Worm (Caenorhabditis elegans) whole organism, L4 larva: Measurements from ENCODE around the gene ZK418.2.

ENCODE experiments used
- D1046.2 ChIP-seq: fragments of 200-800 bp; sonication (Bioruptor generic); IDR thresholded peaks from 2 replicates; pipeline ENCODE4 v1.3.6; 2022; ENCODE audit warnings: missing genetic modification characterization, missing compliant biosample characterization
- F26F4.8 ChIP-seq: fragments of 200-800 bp; sonication (Bioruptor generic); conservative IDR thresholded peaks from 2 replicates; pipeline ENCODE4 v1.3.6; 2022; ENCODE audit warnings: missing genetic modification characterization, missing compliant biosample characterization
- F49E8.2 ChIP-seq: sonication (generic microtip); optimal IDR thresholded peaks from 2 replicates; lab custom pipeline; 2016; ENCODE audit warnings: missing compliant biosample characterization, mild to moderate bottlenecking, missing genetic modification characterization, borderline replicate concordance
- T26A8.4 ChIP-seq: fragments of 200-800 bp; sonication (Bioruptor generic); IDR thresholded peaks from 2 replicates; pipeline ENCODE4 v1.3.6; 2022; ENCODE audit warnings: missing genetic modification characterization, missing compliant biosample characterization
- Y48G9A.11 ChIP-seq: fragments of 200-800 bp; sonication (Bioruptor generic); IDR thresholded peaks from 2 replicates; pipeline ENCODE4 v1.3.6; 2022; ENCODE audit warnings: missing genetic modification reagents, missing genetic modification characterization, missing compliant biosample characterization
- Y5F2A.4 ChIP-seq: fragments of 200-800 bp; sonication (Bioruptor generic); optimal IDR thresholded peaks from 2 replicates; lab custom pipeline; 2018; ENCODE audit warnings: mild to moderate bottlenecking, missing genetic modification characterization, missing compliant biosample characterization
- ZK337.2 ChIP-seq: fragments of 200-800 bp; sonication (Bioruptor generic); IDR thresholded peaks from 2 replicates; pipeline ENCODE4 v1.3.6; 2022; ENCODE audit warnings: missing genetic modification reagents, missing genetic modification characterization, missing compliant biosample characterization
- ZK546.5 ChIP-seq, 2 experiments: sonication (generic microtip); optimal IDR thresholded peaks; 2 replicates each; lab custom pipeline; 2017; ENCODE audit warnings: missing biosample characterization in 2 of 2, missing genetic modification characterization in 2 of 2
- aha-1 ChIP-seq: fragments of 150-350 bp; peaks from one replicate; lab custom pipeline; 2014; ENCODE audit warnings: missing biosample characterization, missing genetic modification characterization
- ama-1 ChIP-seq: fragments of 150-350 bp; optimal IDR thresholded peaks from 2 replicates; lab custom pipeline; 2014; ENCODE audit warnings: inconsistent platforms, mixed read lengths
- ceh-20 ChIP-seq: fragments of 200-800 bp; sonication (Bioruptor generic); IDR thresholded peaks from 2 replicates; pipeline ENCODE4 v1.3.6; 2022; ENCODE audit warnings: missing genetic modification reagents, missing genetic modification characterization, missing compliant biosample characterization
- ceh-44 ChIP-seq: fragments of 200-800 bp; sonication (Bioruptor generic); IDR thresholded peaks from 2 replicates; pipeline ENCODE4 v1.3.6; 2022; ENCODE audit warnings: missing genetic modification reagents, missing genetic modification characterization, missing compliant biosample characterization
- daf-16 ChIP-seq, 3 experiments: sonication (generic microtip); optimal IDR thresholded peaks; 2 replicates each; lab custom pipeline; 2016 to 2017; ENCODE audit warnings: missing genetic modification characterization in 3 of 3, missing genetic modification reagents in 3 of 3, mild to moderate bottlenecking in 2 of 3, missing compliant biosample characterization in 2 of 3, missing biosample characterization in 1 of 3, moderate library complexity in 1 of 3
- daf-8 ChIP-seq: fragments of 200-800 bp; sonication (Bioruptor generic); IDR thresholded peaks from 2 replicates; pipeline ENCODE4 v1.3.6; 2022; ENCODE audit warnings: missing genetic modification characterization, missing compliant biosample characterization
- dmd-8 ChIP-seq: fragments of 200-800 bp; sonication (Bioruptor generic); IDR thresholded peaks from 2 replicates; pipeline ENCODE4 v1.3.6; 2022; ENCODE audit warnings: missing genetic modification characterization, missing compliant biosample characterization
- dpl-1 ChIP-seq: fragments of 150-350 bp; optimal IDR thresholded peaks from 2 replicates; lab custom pipeline; 2014; ENCODE audit warnings: missing biosample characterization, missing genetic modification reagents, missing genetic modification characterization
- dve-1 ChIP-seq: sonication (generic microtip); optimal IDR thresholded peaks from 2 replicates; lab custom pipeline; 2017; ENCODE audit warnings: antibody characterized with exemption, mild to moderate bottlenecking, missing genetic modification characterization, missing compliant biosample characterization; ENCODE audit not compliant: insufficient read depth
- hlh-11 ChIP-seq: fragments of 200-800 bp; sonication (Bioruptor generic); optimal IDR thresholded peaks from 2 replicates; lab custom pipeline; 2018; ENCODE audit warnings: mild to moderate bottlenecking, missing genetic modification characterization, missing compliant biosample characterization
- jun-1 ChIP-seq: fragments of 150-350 bp; optimal IDR thresholded peaks from 2 replicates; lab custom pipeline; 2014; ENCODE audit warnings: missing biosample characterization, missing genetic modification reagents, missing genetic modification characterization
- lim-7 ChIP-seq: fragments of 200-800 bp; sonication (Bioruptor generic); IDR thresholded peaks from 2 replicates; pipeline ENCODE4 v1.3.6; 2022; ENCODE audit warnings: missing genetic modification characterization, missing compliant biosample characterization
- lin-13 ChIP-seq: fragments of 150-350 bp; optimal IDR thresholded peaks from 2 replicates; lab custom pipeline; 2014; ENCODE audit warnings: missing biosample characterization, missing genetic modification reagents, missing genetic modification characterization
- lir-3 ChIP-seq: sonication (generic microtip); optimal IDR thresholded peaks from 2 replicates; lab custom pipeline; 2016; ENCODE audit warnings: mild to moderate bottlenecking, missing genetic modification characterization, missing compliant biosample characterization
- lsy-2 ChIP-seq, 2 experiments: fragments of 150-350 bp in 1 of 2; sonication (generic microtip) in 1 of 2; optimal IDR thresholded peaks; 2 replicates each; lab custom pipeline; 2014 to 2017; ENCODE audit warnings: missing biosample characterization in 2 of 2, missing genetic modification characterization in 2 of 2
- madf-5 ChIP-seq, 2 experiments: fragments of 200-800 bp; sonication (Bioruptor generic); IDR thresholded peaks; 2 replicates each; pipeline ENCODE4 v1.3.6; 2022; ENCODE audit warnings: missing compliant biosample characterization in 2 of 2, missing genetic modification characterization in 2 of 2
- mdl-1 ChIP-seq, 2 experiments: fragments of 150-350 bp in 1 of 2; sonication (generic microtip) in 1 of 2; optimal IDR thresholded peaks; 2 replicates each; lab custom pipeline; 2014 to 2017; ENCODE audit warnings: missing biosample characterization in 2 of 2, missing genetic modification characterization in 2 of 2
- mdt-29 ChIP-seq: fragments of 200-800 bp; sonication (Bioruptor generic); IDR thresholded peaks from 2 replicates; pipeline ENCODE4 v1.3.6; 2022; ENCODE audit warnings: missing genetic modification reagents, missing genetic modification characterization, missing compliant biosample characterization
- mep-1 ChIP-seq: fragments of 150-350 bp; sonication (generic microtip); optimal IDR thresholded peaks from 3 replicates; lab custom pipeline; 2014; ENCODE audit warnings: missing biosample characterization, missing genetic modification characterization
- mes-2 ChIP-seq: sonication (generic microtip); optimal IDR thresholded peaks from 2 replicates; lab custom pipeline; 2016; ENCODE audit warnings: missing genotype, mild to moderate bottlenecking, missing genetic modification characterization, missing compliant biosample characterization; ENCODE audit not compliant: poor library complexity, severe bottlenecking
- mxl-2 ChIP-seq: fragments of 200-800 bp; sonication (Bioruptor generic); conservative IDR thresholded peaks from 2 replicates; pipeline ENCODE4 v1.3.6; 2022; ENCODE audit warnings: missing genetic modification reagents, missing genetic modification characterization, missing compliant biosample characterization
- nhr-10 ChIP-seq: fragments of 150-350 bp; optimal IDR thresholded peaks from 2 replicates; lab custom pipeline; 2014; ENCODE audit warnings: missing biosample characterization, missing genetic modification characterization
- nhr-102 ChIP-seq: sonication (generic microtip); optimal IDR thresholded peaks from 2 replicates; lab custom pipeline; 2016; ENCODE audit warnings: mild to moderate bottlenecking, missing genetic modification characterization, moderate library complexity, missing compliant biosample characterization
- nhr-11 ChIP-seq: fragments of 150-350 bp; optimal IDR thresholded peaks from 2 replicates; lab custom pipeline; 2014; ENCODE audit warnings: missing biosample characterization, missing genetic modification characterization
- nhr-25 ChIP-seq: sonication (generic microtip); optimal IDR thresholded peaks from 2 replicates; lab custom pipeline; 2017; ENCODE audit warnings: missing genetic modification characterization, mild to moderate bottlenecking, missing compliant biosample characterization, antibody characterized with exemption, moderate library complexity, borderline replicate concordance; ENCODE audit not compliant: insufficient read depth
- nhr-28 ChIP-seq: fragments of 150-350 bp; optimal IDR thresholded peaks from 2 replicates; lab custom pipeline; 2014; ENCODE audit warnings: missing biosample characterization, missing genetic modification characterization
- nhr-48 ChIP-seq: sonication (generic microtip); optimal IDR thresholded peaks from 2 replicates; lab custom pipeline; 2016; ENCODE audit warnings: mild to moderate bottlenecking, missing genetic modification characterization, missing compliant biosample characterization
- nhr-77 ChIP-seq: fragments of 150-350 bp; optimal IDR thresholded peaks from 2 replicates; lab custom pipeline; 2014; ENCODE audit warnings: missing biosample characterization, missing genetic modification characterization
- pqm-1 ChIP-seq: sonication (generic microtip); optimal IDR thresholded peaks from 2 replicates; lab custom pipeline; 2017; ENCODE audit warnings: missing biosample characterization, missing genetic modification characterization
- sdz-12 ChIP-seq: fragments of 200-800 bp; sonication (Bioruptor generic); optimal IDR thresholded peaks from 2 replicates; lab custom pipeline; 2018; ENCODE audit warnings: mild to moderate bottlenecking, missing genetic modification characterization, missing compliant biosample characterization
- snpc-1.2 ChIP-seq: fragments of 200-800 bp; sonication (Bioruptor generic); IDR thresholded peaks from 2 replicates; pipeline ENCODE4 v1.3.6; 2022; ENCODE audit warnings: missing genetic modification reagents, missing genetic modification characterization, missing compliant biosample characterization
- spr-1 ChIP-seq: sonication (generic microtip); optimal IDR thresholded peaks from 2 replicates; lab custom pipeline; 2016; ENCODE audit warnings: mild to moderate bottlenecking, missing genetic modification characterization, missing compliant biosample characterization
- spr-3 ChIP-seq: fragments of 200-800 bp; sonication (Bioruptor generic); optimal IDR thresholded peaks from 2 replicates; lab custom pipeline; 2018; ENCODE audit warnings: mild to moderate bottlenecking, missing genetic modification characterization, missing compliant biosample characterization
- tag-97 ChIP-seq: fragments of 200-800 bp; sonication (Bioruptor generic); IDR thresholded peaks from 2 replicates; pipeline ENCODE4 v1.3.6; 2022; ENCODE audit warnings: missing genetic modification characterization, missing compliant biosample characterization
- unc-130 ChIP-seq: sonication (generic microtip); optimal IDR thresholded peaks from 2 replicates; lab custom pipeline; 2016; ENCODE audit warnings: missing genetic modification reagents, missing genetic modification characterization, missing compliant biosample characterization
- unc-62 ChIP-seq, 3 experiments: fragments of 150-350 bp in 1 of 3; sonication (generic microtip); optimal IDR thresholded peaks in 2 of 3; peaks in 1 of 3; 1 replicate in 1 of 3; 2 replicates in 2 of 3; lab custom pipeline; 2014 to 2017; ENCODE audit warnings: missing biosample characterization in 3 of 3, missing genetic modification characterization in 3 of 3, missing genetic modification reagents in 3 of 3, missing genotype in 1 of 3
- zfp-3 ChIP-seq: fragments of 200-800 bp; sonication (Bioruptor generic); conservative IDR thresholded peaks from 2 replicates; pipeline ENCODE4 v1.3.6; 2022; ENCODE audit warnings: missing genetic modification reagents, missing genetic modification characterization, missing compliant biosample characterization
- zip-11 ChIP-seq: fragments of 200-800 bp; sonication (Bioruptor generic); IDR thresholded peaks from 2 replicates; pipeline ENCODE4 v1.3.6; 2022; ENCODE audit warnings: missing genetic modification characterization, missing compliant biosample characterization
- zip-2 ChIP-seq: fragments of 150-350 bp; optimal IDR thresholded peaks from 2 replicates; lab custom pipeline; 2014; ENCODE audit warnings: missing biosample characterization, missing genetic modification characterization
- ztf-11 ChIP-seq: fragments of 150-350 bp; optimal IDR thresholded peaks from 2 replicates; lab custom pipeline; 2014; ENCODE audit warnings: missing biosample characterization, missing genetic modification characterization
- ztf-7 ChIP-seq: fragments of 150-350 bp; optimal IDR thresholded peaks from 2 replicates; lab custom pipeline; 2014; ENCODE audit warnings: missing biosample characterization, missing genetic modification characterization

Gene ZK418.2

ce11 chrIII:7120477-7120876, 29.3 kb downstream of the ZK418.2 start (continued):
- TF ChIP-seq lir-3 (tag; lab: Kevin White, UChicago) (no peak), ztf-11 (tag; lab: Kevin White, UChicago) (no peak), Y5F2A.4 (GFP tag; lab: Kevin White, UChicago) (no peak), tag-97 (no peak), nhr-11 (tag; lab: Kevin White, UChicago) (no peak), F26F4.8 (GFP tag; lab: Robert Waterston, UW) (no peak)

- TF ChIP-seq ZK546.5 (tag; optimal IDR thresholded peaks at IDR 0.05; lab: Kevin White, UChicago): no peak
- TF ChIP-seq mdt-29 (GFP tag; lab: Robert Waterston, UW): no peak
- TF ChIP-seq daf-16 (GFP tag; optimal IDR thresholded peaks at IDR 0.05; lab: Kevin White, UChicago): no peak
- TF ChIP-seq daf-16 (tag; optimal IDR thresholded peaks at IDR 0.05; lab: Kevin White, UChicago): peak; percentile 72
- TF ChIP-seq mep-1 (tag; lab: Kevin White, UChicago): peak; percentile 25
- no peak for TF ChIP-seq F49E8.2 (tag; lab: Kevin White, UChicago)
- no peak for TF ChIP-seq spr-3 (GFP tag; lab: Kevin White, UChicago)
- TF ChIP-seq nhr-25 (tag; lab: Kevin White, UChicago): no peak
- TF ChIP-seq zfp-3: no peak
- peak in 1 of 2 experiments; percentile 73 for TF ChIP-seq unc-62 (GFP tag; optimal IDR thresholded peaks at IDR 0.05 in 1 of 2; lab: Kevin White, UChicago)
- no peak for TF ChIP-seq unc-62 (tag; optimal IDR thresholded peaks at IDR 0.05; lab: Kevin White, UChicago)
- peak; percentile 79 for TF ChIP-seq aha-1
- TF ChIP-seq nhr-102 (tag; lab: Kevin White, UChicago): no peak
- no peak for TF ChIP-seq lin-13
- no peak for TF ChIP-seq ceh-20
- TF ChIP-seq sdz-12 (GFP tag; lab: Kevin White, UChicago): no peak
- TF ChIP-seq ama-1 (lab: Kevin White, UChicago): no peak
- no peak for TF ChIP-seq lim-7 (GFP tag; lab: Robert Waterston, UW)
- TF ChIP-seq dmd-8 (GFP tag; lab: Robert Waterston, UW): no peak
- no peak for TF ChIP-seq Y48G9A.11
- TF ChIP-seq nhr-48 (tag; lab: Kevin White, UChicago): no peak
- TF ChIP-seq ztf-7 (tag; lab: Kevin White, UChicago): peak; percentile 5
- no peak for TF ChIP-seq F26F4.8 (GFP tag; lab: Robert Waterston, UW)
- no peak for TF ChIP-seq zip-11 (GFP tag; lab: Robert Waterston, UW)
- TF ChIP-seq nhr-10 (tag; lab: Kevin White, UChicago): peak; percentile 16
- TF ChIP-seq zip-2 (tag; lab: Kevin White, UChicago): no peak
- peak; percentile 52 for TF ChIP-seq dve-1 (tag; lab: Kevin White, UChicago)
- no peak for TF ChIP-seq ZK337.2 (GFP tag; lab: Robert Waterston, UW)
- TF ChIP-seq T26A8.4 (GFP tag; lab: Robert Waterston, UW): no peak
- TF ChIP-seq daf-8 (GFP tag; lab: Robert Waterston, UW): no peak
- TF ChIP-seq mes-2 (tag; lab: Kevin White, UChicago): peak; percentile 44
- TF ChIP-seq pqm-1: peak; percentile 23
- TF ChIP-seq hlh-11 (tag; lab: Kevin White, UChicago): peak; percentile 40
- TF ChIP-seq jun-1 (tag; lab: Kevin White, UChicago): no peak
- TF ChIP-seq unc-130 (GFP tag; lab: Kevin White, UChicago): no peak
- no peak for TF ChIP-seq madf-5 (GFP tag; IDR thresholded peaks at IDR 0.05; lab: Robert Waterston, UW)
- TF ChIP-seq mxl-2 (GFP tag; lab: Robert Waterston, UW): no peak
- TF ChIP-seq snpc-1.2 (GFP tag; lab: Robert Waterston, UW): no peak
- peak; percentile 42 to 96 for TF ChIP-seq lsy-2 (tag; optimal IDR thresholded peaks at IDR 0.05; lab: Kevin White, UChicago)
- no peak for TF ChIP-seq ceh-44
- peak; percentile 6 for TF ChIP-seq dpl-1 (GFP tag; lab: Kevin White, UChicago)
- TF ChIP-seq D1046.2 (GFP tag; lab: Robert Waterston, UW): no peak
- no peak for TF ChIP-seq lir-3 (tag; lab: Kevin White, UChicago)
- no peak for TF ChIP-seq spr-1 (tag; lab: Kevin White, UChicago)
- no peak for TF ChIP-seq mdl-1 (tag; optimal IDR thresholded peaks at IDR 0.05; lab: Kevin White, UChicago)
- peak; percentile 41 for TF ChIP-seq nhr-77 (tag; lab: Kevin White, UChicago)
- TF ChIP-seq nhr-28 (tag; lab: Kevin White, UChicago): peak; percentile 6
- TF ChIP-seq, all 104 proteins: peak for 14
Measured at ce11 chrIII:7122860-7123259, 31.7 kb downstream of the ZK418.2 start, which contains the start of the genes B0280.9 and rpia-1. Gene B0280.9 (minus strand): TSS chrIII:7122895. Gene rpia-1 (plus strand): TSS chrIII:7123128.
